Worm (Caenorhabditis elegans) whole organism, L4 larva: ENCODE results near the gene lin-13.

ENCODE experiments used
- ZK337.2 ChIP-seq: fragments of 200-800 bp; sonication (Bioruptor generic); IDR thresholded peaks from 2 replicates; pipeline ENCODE4 v1.3.6; 2022; ENCODE audit warnings: missing genetic modification reagents, missing genetic modification characterization, missing compliant biosample characterization
- aha-1 ChIP-seq: fragments of 150-350 bp; peaks from one replicate; lab custom pipeline; 2014; ENCODE audit warnings: missing biosample characterization, missing genetic modification characterization
- dpl-1 ChIP-seq: fragments of 150-350 bp; optimal IDR thresholded peaks from 2 replicates; lab custom pipeline; 2014; ENCODE audit warnings: missing biosample characterization, missing genetic modification reagents, missing genetic modification characterization
- egl-43 ChIP-seq: fragments of 200-800 bp; sonication (Bioruptor generic); IDR thresholded peaks from 2 replicates; pipeline ENCODE4 v1.3.6; 2022; ENCODE audit warnings: missing genetic modification reagents, missing genetic modification characterization, missing compliant biosample characterization
- lin-39 ChIP-seq: fragments of 150-350 bp; optimal IDR thresholded peaks from 2 replicates; lab custom pipeline; 2014; ENCODE audit warnings: missing biosample characterization, missing genetic modification reagents, missing genetic modification characterization
- mdt-29 ChIP-seq: fragments of 200-800 bp; sonication (Bioruptor generic); IDR thresholded peaks from 2 replicates; pipeline ENCODE4 v1.3.6; 2022; ENCODE audit warnings: missing genetic modification reagents, missing genetic modification characterization, missing compliant biosample characterization
- php-3 ChIP-seq: fragments of 200-800 bp; sonication (Bioruptor generic); IDR thresholded peaks from 2 replicates; pipeline ENCODE4 v1.3.6; 2022; ENCODE audit warnings: missing genetic modification reagents, missing genetic modification characterization, missing compliant biosample characterization
- set-16 ChIP-seq: fragments of 200-800 bp; sonication (Bioruptor generic); IDR thresholded peaks from 2 replicates; pipeline ENCODE4 v1.3.6; 2022; ENCODE audit warnings: missing genetic modification reagents, missing genetic modification characterization, missing compliant biosample characterization
- skn-1 ChIP-seq: fragments of 150-350 bp; optimal IDR thresholded peaks from 2 replicates; lab custom pipeline; 2014; ENCODE audit warnings: missing biosample characterization, missing genetic modification characterization
- unc-130 ChIP-seq: sonication (generic microtip); optimal IDR thresholded peaks from 2 replicates; lab custom pipeline; 2016; ENCODE audit warnings: missing genetic modification reagents, missing genetic modification characterization, missing compliant biosample characterization

lin-13 gene

ce11 chrIII:7655498-7655897, 53.8 kb downstream of the lin-13 start:
- TF ChIP-seq egl-43 (GFP tag; lab: Robert Waterston, UW) (peak; percentile 54; the same call in 1 of the 2 replicates), dpl-1 (GFP tag; lab: Kevin White, UChicago) (no peak), mdt-29 (no peak), php-3 (GFP tag; lab: Robert Waterston, UW) (no peak), skn-1 (tag; lab: Kevin White, UChicago) (no peak), lin-39 (tag; lab: Kevin White, UChicago) (no peak), unc-130 (GFP tag; lab: Kevin White, UChicago) (no peak), set-16 (peak; percentile 55; the same call in 1 of the 2 replicates), ZK337.2 (no peak), aha-1 (tag; lab: Kevin White, UChicago) (peak; percentile 90)
- TF ChIP-seq, all 104 proteins: peak for 3
